Worm (Caenorhabditis elegans) whole organism, young adult: ENCODE measurements around the gene fbxa-218.

Experiments
- B0336.3 ChIP-seq: fragments of 200-800 bp; sonication (Bioruptor generic); IDR thresholded peaks from 2 replicates; pipeline ENCODE4 v1.3.6; 2022; ENCODE audit warnings: missing genetic modification characterization, missing compliant biosample characterization
- D2030.7 ChIP-seq: fragments of 200-800 bp; sonication (Bioruptor generic); IDR thresholded peaks from 2 replicates; pipeline ENCODE4 v1.3.6; 2022; ENCODE audit warnings: missing genetic modification reagents, missing genetic modification characterization, missing compliant biosample characterization
- F23B12.7 ChIP-seq: sonication (generic microtip); optimal IDR thresholded peaks from 2 replicates; lab custom pipeline; 2017; ENCODE audit warnings: missing genetic modification characterization, mild to moderate bottlenecking, missing compliant biosample characterization, antibody characterized with exemption, moderate library complexity; ENCODE audit not compliant: insufficient read depth
- F33H1.4 ChIP-seq: fragments of 200-800 bp; sonication (Bioruptor generic); IDR thresholded peaks from 2 replicates; pipeline ENCODE4 v1.3.6; 2022; ENCODE audit warnings: missing genetic modification reagents, missing genetic modification characterization, missing compliant biosample characterization
- F57A8.1 ChIP-seq: fragments of 200-800 bp; sonication (Bioruptor generic); optimal IDR thresholded peaks from 2 replicates; lab custom pipeline; 2018; ENCODE audit warnings: mild to moderate bottlenecking, missing genetic modification characterization, moderate library complexity, missing compliant biosample characterization
- Y53G8AR.9 ChIP-seq: fragments of 200-800 bp; sonication (Bioruptor generic); conservative IDR thresholded peaks from 2 replicates; pipeline ENCODE4 v1.3.6; 2022; ENCODE audit warnings: missing genetic modification reagents, missing genetic modification characterization, missing compliant biosample characterization
- Y95B8A.8 ChIP-seq: fragments of 200-800 bp; sonication (Bioruptor generic); IDR thresholded peaks from 2 replicates; pipeline ENCODE4 v1.3.6; 2022; ENCODE audit warnings: missing genetic modification reagents, missing genetic modification characterization, missing compliant biosample characterization
- athp-1 ChIP-seq: sonication (generic microtip); optimal IDR thresholded peaks from 2 replicates; lab custom pipeline; 2017; ENCODE audit warnings: mild to moderate bottlenecking, missing genetic modification characterization, missing compliant biosample characterization
- attf-6 ChIP-seq: fragments of 200-800 bp; sonication (Bioruptor generic); IDR thresholded peaks from 2 replicates; pipeline ENCODE4 v1.3.6; 2022; ENCODE audit warnings: missing genetic modification reagents, missing genetic modification characterization, missing compliant biosample characterization
- cebp-1 ChIP-seq, 2 experiments: fragments of 200-800 bp in 1 of 2; sonication (Bioruptor generic) in 1 of 2; sonication (generic microtip) in 1 of 2; IDR thresholded peaks in 1 of 2; optimal IDR thresholded peaks in 1 of 2; 2 replicates each; pipeline versions ENCODE4 v1.3.6 to Lab custom; 2017 to 2022; ENCODE audit warnings: missing compliant biosample characterization in 2 of 2, missing genetic modification characterization in 2 of 2, mild to moderate bottlenecking in 1 of 2, missing genetic modification reagents in 1 of 2, moderate library complexity in 1 of 2
- ceh-40 ChIP-seq: fragments of 200-800 bp; sonication (Bioruptor generic); IDR thresholded peaks from 2 replicates; pipeline ENCODE4 v1.3.6; 2022; ENCODE audit warnings: missing genetic modification characterization, missing compliant biosample characterization
- ceh-91 ChIP-seq: fragments of 200-800 bp; sonication (Bioruptor generic); IDR thresholded peaks from 2 replicates; pipeline ENCODE4 v1.3.6; 2022; ENCODE audit warnings: missing genetic modification reagents, missing genetic modification characterization, missing compliant biosample characterization
- dpl-1 ChIP-seq: fragments of 150-350 bp; optimal IDR thresholded peaks from 2 replicates; lab custom pipeline; 2014; ENCODE audit warnings: missing biosample characterization, missing genetic modification reagents, missing genetic modification characterization
- efl-1 ChIP-seq: fragments of 150-350 bp; optimal IDR thresholded peaks from 2 replicates; lab custom pipeline; 2014; ENCODE audit warnings: missing biosample characterization, missing genetic modification reagents, missing genetic modification characterization
- egl-44 ChIP-seq: fragments of 200-800 bp; sonication (Bioruptor generic); IDR thresholded peaks from 2 replicates; pipeline ENCODE4 v1.3.6; 2022; ENCODE audit warnings: missing genetic modification reagents, missing genetic modification characterization, missing compliant biosample characterization
- ekl-4 ChIP-seq: fragments of 200-800 bp; sonication (Bioruptor generic); IDR thresholded peaks from 2 replicates; pipeline ENCODE4 v1.3.6; 2022; ENCODE audit warnings: missing genetic modification reagents, missing genetic modification characterization, missing compliant biosample characterization
- ets-4 ChIP-seq: fragments of 200-800 bp; sonication (Bioruptor generic); optimal IDR thresholded peaks from 2 replicates; lab custom pipeline; 2018; ENCODE audit warnings: mild to moderate bottlenecking, missing genetic modification characterization, missing compliant biosample characterization
- fkh-3 ChIP-seq: sonication (generic microtip); optimal IDR thresholded peaks from 2 replicates; lab custom pipeline; 2016; ENCODE audit warnings: mild to moderate bottlenecking, missing genetic modification characterization, missing compliant biosample characterization
- him-1 ChIP-seq: sonication (generic microtip); optimal IDR thresholded peaks from 2 replicates; lab custom pipeline; 2016; ENCODE audit warnings: missing genotype, missing genetic modification reagents, missing genetic modification characterization, missing compliant biosample characterization
- hmg-1.2 ChIP-seq: fragments of 200-800 bp; sonication (Bioruptor generic); IDR thresholded peaks from 2 replicates; pipeline ENCODE4 v1.3.6; 2022; ENCODE audit warnings: missing genetic modification reagents, missing genetic modification characterization, missing compliant biosample characterization
- hmg-20 ChIP-seq: fragments of 200-800 bp; sonication (Bioruptor generic); IDR thresholded peaks from 2 replicates; pipeline ENCODE4 v1.3.6; 2022; ENCODE audit warnings: missing genetic modification reagents, missing genetic modification characterization, missing compliant biosample characterization
- lin-40 ChIP-seq: sonication (generic microtip); optimal IDR thresholded peaks from 2 replicates; lab custom pipeline; 2016; ENCODE audit warnings: missing genetic modification characterization, mild to moderate bottlenecking, missing compliant biosample characterization, missing genotype, missing genetic modification reagents
- lin-54 ChIP-seq: fragments of 200-800 bp; sonication (Bioruptor generic); optimal IDR thresholded peaks from 2 replicates; lab custom pipeline; 2018; ENCODE audit warnings: mild to moderate bottlenecking, missing genetic modification characterization, missing compliant biosample characterization
- lir-1 ChIP-seq: fragments of 200-800 bp; sonication (Bioruptor generic); conservative IDR thresholded peaks from 2 replicates; pipeline ENCODE4 v1.3.6; 2022; ENCODE audit warnings: missing genetic modification reagents, missing genetic modification characterization, missing compliant biosample characterization
- lsl-1 ChIP-seq: fragments of 200-800 bp; sonication (Bioruptor generic); optimal IDR thresholded peaks from 2 replicates; lab custom pipeline; 2018; ENCODE audit warnings: mild to moderate bottlenecking, missing genetic modification characterization, moderate library complexity, missing compliant biosample characterization
- madf-3 ChIP-seq: fragments of 200-800 bp; sonication (Bioruptor generic); IDR thresholded peaks from 2 replicates; pipeline ENCODE4 v1.3.6; 2022; ENCODE audit warnings: missing genetic modification reagents, missing genetic modification characterization, missing compliant biosample characterization
- madf-6 ChIP-seq: fragments of 200-800 bp; sonication (Bioruptor generic); IDR thresholded peaks from 2 replicates; pipeline ENCODE4 v1.3.6; 2022; ENCODE audit warnings: missing genetic modification reagents, missing genetic modification characterization, missing compliant biosample characterization
- madf-8 ChIP-seq: fragments of 200-800 bp; sonication (Bioruptor generic); conservative IDR thresholded peaks from 2 replicates; pipeline ENCODE4 v1.3.6; 2022; ENCODE audit warnings: missing genetic modification reagents, missing genetic modification characterization, missing compliant biosample characterization
- mcd-1 ChIP-seq: fragments of 200-800 bp; sonication (Bioruptor generic); IDR thresholded peaks from 2 replicates; pipeline ENCODE4 v1.3.6; 2022; ENCODE audit warnings: missing genetic modification reagents, missing genetic modification characterization, missing compliant biosample characterization
- mxl-1 ChIP-seq: sonication (generic microtip); optimal IDR thresholded peaks from 2 replicates; lab custom pipeline; 2016; ENCODE audit warnings: missing genetic modification characterization, missing compliant biosample characterization
- nhr-80 ChIP-seq: sonication (generic microtip); optimal IDR thresholded peaks from 2 replicates; lab custom pipeline; 2016; ENCODE audit warnings: missing genetic modification characterization, missing compliant biosample characterization
- pbrm-1 ChIP-seq: fragments of 200-800 bp; sonication (Bioruptor generic); IDR thresholded peaks from 2 replicates; pipeline ENCODE4 v1.3.6; 2022; ENCODE audit warnings: missing genetic modification reagents, missing genetic modification characterization, missing compliant biosample characterization
- rpc-1 ChIP-seq, 2 experiments: fragments of 150-350 bp in 1 of 2; sonication (generic microtip) in 1 of 2; optimal IDR thresholded peaks; 2 replicates each; lab custom pipeline; 2014 to 2018; ENCODE audit warnings: missing biosample characterization in 1 of 2, missing genetic modification characterization in 1 of 2, missing genetic modification reagents in 1 of 2, missing genotype in 1 of 2
- tlf-1 ChIP-seq: fragments of 200-800 bp; sonication (Bioruptor generic); optimal IDR thresholded peaks from 2 replicates; lab custom pipeline; 2018; ENCODE audit warnings: mild to moderate bottlenecking, missing genetic modification characterization, missing compliant biosample characterization
- xnd-1 ChIP-seq: sonication (generic microtip); optimal IDR thresholded peaks from 2 replicates; lab custom pipeline; 2016; ENCODE audit warnings: missing genotype, missing genetic modification reagents, missing genetic modification characterization, missing compliant biosample characterization
- ztf-25 ChIP-seq: fragments of 200-800 bp; sonication (Bioruptor generic); IDR thresholded peaks from 2 replicates; pipeline ENCODE4 v1.3.6; 2022; ENCODE audit warnings: missing genetic modification reagents, missing genetic modification characterization, missing compliant biosample characterization

fbxa-218 gene

ce11 chrIII:12455651-12456420 is 19.5 kb downstream of the fbxa-218 start:
- TF ChIP-seq mcd-1 (peak; percentile 49), ekl-4 (GFP tag; lab: Robert Waterston, UW) (peak; percentile 34; the same call in 1 of the 2 replicates), madf-3 (GFP tag; lab: Robert Waterston, UW) (no peak)
- TF ChIP-seq, all 124 proteins: peak for 2

- peak; percentile 94 for TF ChIP-seq F33H1.4 (GFP tag; lab: Robert Waterston, UW)
- 0 out of 2 replicates have a peak, but pooled peaks have one; percentile 36 for TF ChIP-seq Y95B8A.8 (GFP tag; lab: Robert Waterston, UW)
- peak; percentile 57; the same call in 1 of the 2 replicates for TF ChIP-seq D2030.7 (GFP tag; lab: Robert Waterston, UW)
- TF ChIP-seq dpl-1 (GFP tag; lab: Kevin White, UChicago): no peak
- TF ChIP-seq lin-40: no peak
- no peak for TF ChIP-seq mxl-1 (tag; lab: Kevin White, UChicago)
- no peak for TF ChIP-seq ets-4 (GFP tag; lab: Kevin White, UChicago)
- TF ChIP-seq efl-1 (GFP tag; lab: Kevin White, UChicago): peak; percentile 61
- no peak for TF ChIP-seq fkh-3
- no peak for TF ChIP-seq hmg-1.2 (GFP tag; lab: Robert Waterston, UW)
- TF ChIP-seq rpc-1 (optimal IDR thresholded peaks at IDR 0.05; lab: Kevin White, UChicago): no peak
- no peak for TF ChIP-seq rpc-1 (tag; optimal IDR thresholded peaks at IDR 0.05; lab: Kevin White, UChicago)
- no peak for TF ChIP-seq egl-44 (GFP tag; lab: Robert Waterston, UW)
- no peak for TF ChIP-seq ztf-25
- TF ChIP-seq lin-54: peak; percentile 59
- TF ChIP-seq tlf-1 (GFP tag; lab: Kevin White, UChicago): peak; percentile 11
- TF ChIP-seq xnd-1 (tag; lab: Kevin White, UChicago): peak; percentile 98
- no peak for TF ChIP-seq ceh-40 (GFP tag; lab: Robert Waterston, UW)
- TF ChIP-seq ceh-91: peak; percentile 67; the same call in 1 of the 2 replicates
- no peak for TF ChIP-seq hmg-20
- TF ChIP-seq B0336.3: no peak
- no peak for TF ChIP-seq attf-6
- no peak for TF ChIP-seq lir-1 (GFP tag; lab: Robert Waterston, UW)
- TF ChIP-seq madf-8 (GFP tag; lab: Robert Waterston, UW): peak; percentile 78
- TF ChIP-seq mcd-1: peak; percentile 56; the same call in 1 of the 2 replicates
- no peak for TF ChIP-seq F23B12.7 (tag; lab: Kevin White, UChicago)
- TF ChIP-seq nhr-80: peak; percentile 67
- TF ChIP-seq Y53G8AR.9 (GFP tag; lab: Robert Waterston, UW): no peak
- TF ChIP-seq lsl-1 (GFP tag; lab: Kevin White, UChicago): peak; percentile 99
- TF ChIP-seq pbrm-1: 0 out of 2 replicates have a peak, but pooled peaks have one; percentile 11
- TF ChIP-seq him-1 (tag; lab: Kevin White, UChicago): peak; percentile 47
- peak; percentile 24 for TF ChIP-seq athp-1 (tag; lab: Kevin White, UChicago)
- TF ChIP-seq F57A8.1 (GFP tag; lab: Kevin White, UChicago): no peak
- no peak for TF ChIP-seq cebp-1 (GFP tag; IDR thresholded peaks at IDR 0.05; lab: Robert Waterston, UW)
- TF ChIP-seq cebp-1 (tag; optimal IDR thresholded peaks at IDR 0.05; lab: Kevin White, UChicago): peak; percentile 51
- peak; percentile 91 for TF ChIP-seq madf-6 (GFP tag; lab: Robert Waterston, UW)
These were observed 20.7 kb downstream of the fbxa-218 start, which contains the start of the genes scav-3 and Y49E10.21 for ce11 chrIII:12456801-12457647. scav-3 (minus strand) TSS chrIII:12456850. Y49E10.21 (plus strand) TSS chrIII:12457597.
